Fruit fly (Drosophila melanogaster) whole organism, pupa: ENCODE data around the gene CG33669.

Experiments used
- CG34367 ChIP-seq: fragments of 200-800 bp; sonication (Bioruptor generic); optimal IDR thresholded peaks from 2 replicates; lab custom pipeline; 2018; ENCODE audit warnings: missing biosample characterization, mild to moderate bottlenecking, missing genetic modification characterization
- Ets98B ChIP-seq: fragments of 200-800 bp; sonication (Bioruptor generic); IDR thresholded peaks from 2 replicates; pipeline ENCODE4 v1.3.6; 2022; ENCODE audit warnings: missing biosample characterization, missing genetic modification characterization

dm6 chrX:6365632-6366356, 34.1 kb downstream of the CG33669 start, which contains the start of the genes swa and Marf:
- TF ChIP-seq CG34367 (tag; lab: Kevin White, UChicago) (no peak), Ets98B (GFP tag; lab: Robert Waterston, UW) (no peak)
